Comparison of ENCODE assay signal across 8 worm cellular contexts in the genomic region with DNA sequence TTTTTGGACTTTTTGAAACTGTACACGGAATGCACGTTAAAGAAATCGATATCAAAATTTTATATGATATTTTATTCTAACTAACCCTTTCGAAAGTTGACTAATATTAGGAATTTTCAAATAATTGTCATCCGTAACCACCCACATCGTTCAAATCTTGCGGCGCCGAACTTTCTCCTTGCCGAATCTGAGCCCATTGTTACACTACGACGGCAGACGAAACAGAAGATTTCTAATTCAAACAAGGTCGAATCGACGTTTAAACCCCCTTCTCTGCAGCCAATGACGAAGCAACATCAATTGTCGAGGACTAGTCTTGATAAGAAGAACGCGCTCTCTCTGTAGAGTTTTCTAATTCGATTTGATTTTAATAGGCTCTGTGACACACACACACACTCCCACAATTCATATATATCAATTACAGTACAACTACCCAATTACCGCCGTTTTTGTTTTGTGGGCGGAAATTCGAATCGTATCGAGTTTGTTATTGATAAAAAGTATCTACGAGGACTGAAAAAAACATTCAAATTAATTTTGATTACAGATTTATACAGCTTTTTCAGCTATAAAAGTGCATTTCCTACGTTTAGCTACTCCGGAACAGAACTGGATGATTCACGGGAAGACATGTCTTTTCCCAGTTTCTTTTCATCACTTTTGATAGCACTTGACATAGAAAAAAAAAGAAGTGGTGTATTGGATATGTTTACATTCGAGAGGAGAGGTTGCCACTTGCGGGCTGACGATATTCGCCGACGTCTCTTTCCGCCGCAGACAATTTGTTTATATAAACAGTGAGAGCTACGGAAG.
A peak's percentile ranks its signal among the peaks of the same experiment; 100 is the strongest.
TF ChIP-seq lines count a peak whose summit lies in the region.

No protein-coding gene starts in this region.

TF ChIP-seq in whole organism, L1 larva, 84 proteins besides CTCF, POLR2A, EP300 and RAD21 (continues in another document):
- TF ChIP-seq C04F5.9 (tag; optimal IDR thresholded peaks at IDR 0.05; lab: Kevin White, UChicago) (no peak), lin-14 (GFP tag; optimal IDR thresholded peaks at IDR 0.05; lab: Kevin White, UChicago) (peak; percentile 16), elt-3 (tag; optimal IDR thresholded peaks at IDR 0.05; lab: Kevin White, UChicago) (peak in 2 of 6 experiments; percentile 40 to 47), efl-3 (GFP tag; optimal IDR thresholded peaks at IDR 0.05; lab: Kevin White, UChicago) (peak; percentile 25), jun-1 (tag; optimal IDR thresholded peaks at IDR 0.05; lab: Kevin White, UChicago) (peak; percentile 5), nhr-28 (tag; optimal IDR thresholded peaks at IDR 0.05; lab: Kevin White, UChicago) (no peak), unc-30 (tag; optimal IDR thresholded peaks at IDR 0.05; lab: Kevin White, UChicago) (no peak), snpc-4 (tag; optimal IDR thresholded peaks at IDR 0.05; lab: Kevin White, UChicago) (no peak), egl-27 (tag; optimal IDR thresholded peaks at IDR 0.05; lab: Kevin White, UChicago) (no peak), lsy-2 (tag; optimal IDR thresholded peaks at IDR 0.05; lab: Kevin White, UChicago) (peak in 1 of 2 experiments; percentile 55)

TF ChIP-seq in whole organism, L2 larva, 48 proteins besides CTCF, POLR2A, EP300 and RAD21 (continues in another document):
- no peak for TF ChIP-seq C34F6.9 (tag; optimal IDR thresholded peaks at IDR 0.05; lab: Kevin White, UChicago)
- TF ChIP-seq sma-3 (GFP tag; optimal IDR thresholded peaks at IDR 0.05; lab: Kevin White, UChicago), result no peak
- TF ChIP-seq crh-2 (tag; optimal IDR thresholded peaks at IDR 0.05; lab: Kevin White, UChicago), result peak; percentile 32
- no peak for TF ChIP-seq nhr-10 (tag; optimal IDR thresholded peaks at IDR 0.05; lab: Kevin White, UChicago)
- no peak for TF ChIP-seq nhr-12 (tag; optimal IDR thresholded peaks at IDR 0.05; lab: Kevin White, UChicago)
- peak; percentile 13 for TF ChIP-seq nhr-129 (tag; optimal IDR thresholded peaks at IDR 0.05; lab: Kevin White, UChicago)
- TF ChIP-seq ceh-16 (tag; optimal IDR thresholded peaks at IDR 0.05; lab: Kevin White, UChicago), result no peak
- no peak for TF ChIP-seq snpc-4 (tag; optimal IDR thresholded peaks at IDR 0.05; lab: Kevin White, UChicago)
- peak; percentile 44 for TF ChIP-seq sma-9 (GFP tag; optimal IDR thresholded peaks at IDR 0.05; lab: Kevin White, UChicago)
- no peak for TF ChIP-seq sma-9 (tag; optimal IDR thresholded peaks at IDR 0.05; lab: Kevin White, UChicago)
- TF ChIP-seq ama-1 (optimal IDR thresholded peaks at IDR 0.05; lab: Kevin White, UChicago), result peak; percentile 62

TF ChIP-seq in whole organism, L3 larva, 47 proteins besides CTCF, POLR2A, EP300 and RAD21 (continues in another document):
- no peak for TF ChIP-seq lin-39 (tag; optimal IDR thresholded peaks at IDR 0.05; lab: Kevin White, UChicago)
- peak; percentile 7 for TF ChIP-seq nhr-76 (tag; optimal IDR thresholded peaks at IDR 0.05; lab: Kevin White, UChicago)
- TF ChIP-seq pha-4 (tag; optimal IDR thresholded peaks at IDR 0.05; lab: Kevin White, UChicago), result peak; percentile 71
- no peak for TF ChIP-seq eor-1 (tag; optimal IDR thresholded peaks at IDR 0.05; lab: Kevin White, UChicago)
- TF ChIP-seq ZK546.5 (tag; optimal IDR thresholded peaks at IDR 0.05; lab: Kevin White, UChicago), result no peak
- peak; percentile 34 for TF ChIP-seq ztf-4 (tag; optimal IDR thresholded peaks at IDR 0.05; lab: Kevin White, UChicago)
- TF ChIP-seq elt-3 (tag; optimal IDR thresholded peaks at IDR 0.05; lab: Kevin White, UChicago), result no peak
- peak; percentile 19 for TF ChIP-seq elt-2 (tag; optimal IDR thresholded peaks at IDR 0.05; lab: Kevin White, UChicago)
- peak; percentile 19 for TF ChIP-seq nhr-25 (tag; optimal IDR thresholded peaks at IDR 0.05; lab: Kevin White, UChicago)
- TF ChIP-seq nfya-1 (tag; optimal IDR thresholded peaks at IDR 0.05; lab: Kevin White, UChicago; ENCODE audit: insufficient read depth), result peak; percentile 81

TF ChIP-seq in whole organism, L4 larva, 104 proteins besides CTCF, POLR2A, EP300 and RAD21 (continues in another document):
- no peak for TF ChIP-seq tag-97 (GFP tag; IDR thresholded peaks at IDR 0.05; lab: Robert Waterston, UW)
- peak; percentile 80 for TF ChIP-seq pqm-1 (tag; optimal IDR thresholded peaks at IDR 0.05; lab: Kevin White, UChicago)
- 0 out of 2 replicates have a peak, but pooled peaks have one; percentile 18 for TF ChIP-seq vab-7 (GFP tag; IDR thresholded peaks at IDR 0.05; lab: Robert Waterston, UW)
- TF ChIP-seq daf-8 (GFP tag; IDR thresholded peaks at IDR 0.05; lab: Robert Waterston, UW), result no peak
- no peak for TF ChIP-seq F49E8.2 (tag; optimal IDR thresholded peaks at IDR 0.05; lab: Kevin White, UChicago; ENCODE audit: borderline replicate concordance)
- no peak for TF ChIP-seq daf-12 (tag; optimal IDR thresholded peaks at IDR 0.05; lab: Kevin White, UChicago)
- TF ChIP-seq ceh-62 (tag; optimal IDR thresholded peaks at IDR 0.05; lab: Kevin White, UChicago), result no peak
- TF ChIP-seq unc-130 (GFP tag; optimal IDR thresholded peaks at IDR 0.05; lab: Kevin White, UChicago), result no peak
- peak; percentile 33; the same call in 1 of the 2 replicates for TF ChIP-seq php-3 (GFP tag; IDR thresholded peaks at IDR 0.05; lab: Robert Waterston, UW)
- no peak for TF ChIP-seq nhr-77 (tag; optimal IDR thresholded peaks at IDR 0.05; lab: Kevin White, UChicago)

TF ChIP-seq in whole organism, early embryonic, 17 proteins besides CTCF, POLR2A, EP300 and RAD21:
- TF ChIP-seq tbx-11 (GFP tag; IDR thresholded peaks at IDR 0.05; lab: Robert Waterston, UW), result no peak
- no peak for TF ChIP-seq B0310.2 (tag; optimal IDR thresholded peaks at IDR 0.05; lab: Kevin White, UChicago)
- TF ChIP-seq tbx-37 (GFP tag; conservative IDR thresholded peaks at IDR 0.05; lab: Robert Waterston, UW), result 0 out of 2 replicates have a peak, but pooled peaks have one; percentile 10
- TF ChIP-seq sea-1 (GFP tag; conservative IDR thresholded peaks at IDR 0.05; lab: Robert Waterston, UW), result 0 out of 2 replicates have a peak, but pooled peaks have one; percentile 6

TF ChIP-seq in whole organism, late embryonic, 69 proteins besides CTCF, POLR2A, EP300 and RAD21 (continues in another document):
- TF ChIP-seq pax-1 (tag; optimal IDR thresholded peaks at IDR 0.05; lab: Kevin White, UChicago), result peak; percentile 23
- peak; percentile 9 for TF ChIP-seq ceh-22 (tag; optimal IDR thresholded peaks at IDR 0.05; lab: Kevin White, UChicago)
- TF ChIP-seq nhr-11 (tag; optimal IDR thresholded peaks at IDR 0.05; lab: Kevin White, UChicago), result no peak
- TF ChIP-seq tbx-7 (tag; optimal IDR thresholded peaks at IDR 0.05; lab: Kevin White, UChicago), result no peak
- peak; percentile 14 for TF ChIP-seq nfya-1 (tag; optimal IDR thresholded peaks at IDR 0.05; lab: Kevin White, UChicago)
- TF ChIP-seq hlh-6 (tag; optimal IDR thresholded peaks at IDR 0.05; lab: Kevin White, UChicago), result no peak
- no peak for TF ChIP-seq pha-4 (tag; optimal IDR thresholded peaks at IDR 0.05; lab: Kevin White, UChicago)
- TF ChIP-seq tbx-2 (tag; optimal IDR thresholded peaks at IDR 0.05; lab: Kevin White, UChicago), result peak; percentile 31
- no peak for TF ChIP-seq ceh-14 (tag; optimal IDR thresholded peaks at IDR 0.05; lab: Kevin White, UChicago)
- no peak for TF ChIP-seq nhr-232 (tag; optimal IDR thresholded peaks at IDR 0.05; lab: Kevin White, UChicago)
- no peak for TF ChIP-seq unc-3 (GFP tag; conservative IDR thresholded peaks at IDR 0.05; lab: Robert Waterston, UW)
- TF ChIP-seq unc-3 (tag; optimal IDR thresholded peaks at IDR 0.05; lab: Kevin White, UChicago), result no peak
- TF ChIP-seq unc-55 (GFP tag; optimal IDR thresholded peaks at IDR 0.05; lab: Kevin White, UChicago), result no peak
- TF ChIP-seq che-1 (tag; optimal IDR thresholded peaks at IDR 0.05; lab: Kevin White, UChicago), result no peak

TF ChIP-seq in whole organism, mixed stage, embryonic, 35 proteins besides CTCF, POLR2A, EP300 and RAD21:
- TF ChIP-seq bed-3 (GFP tag; optimal IDR thresholded peaks at IDR 0.05; lab: Kevin White, UChicago) (no peak), nhr-76 (tag; optimal IDR thresholded peaks at IDR 0.05; lab: Kevin White, UChicago) (no peak), M03D4.4 (tag; optimal IDR thresholded peaks at IDR 0.05; lab: Kevin White, UChicago) (no peak), nhr-2 (tag; optimal IDR thresholded peaks at IDR 0.05; lab: Kevin White, UChicago) (peak; percentile 5), blmp-1 (tag; optimal IDR thresholded peaks at IDR 0.05; lab: Kevin White, UChicago) (no peak), ces-1 (GFP tag; optimal IDR thresholded peaks at IDR 0.05; lab: Kevin White, UChicago) (peak; percentile 8), pha-4 (tag; optimal IDR thresholded peaks at IDR 0.05; lab: Kevin White, UChicago) (peak; percentile 84), unc-62 (GFP tag; optimal IDR thresholded peaks at IDR 0.05; lab: Kevin White, UChicago) (no peak), nhr-28 (tag; optimal IDR thresholded peaks at IDR 0.05; lab: Kevin White, UChicago) (no peak), snpc-4 (tag; optimal IDR thresholded peaks at IDR 0.05; lab: Kevin White, UChicago) (no peak), drap-1 (GFP tag; optimal IDR thresholded peaks at IDR 0.05; lab: Kevin White, UChicago) (no peak), flh-1 (GFP tag; optimal IDR thresholded peaks at IDR 0.05; lab: Kevin White, UChicago) (no peak), ham-2 (GFP tag; optimal IDR thresholded peaks at IDR 0.05; lab: Kevin White, UChicago) (no peak)

TF ChIP-seq in whole organism, young adult, 124 proteins besides CTCF, POLR2A, EP300 and RAD21:
- TF ChIP-seq ZK185.1 (tag; optimal IDR thresholded peaks at IDR 0.05; lab: Kevin White, UChicago; ENCODE audit: poor library complexity, severe bottlenecking), result peak; percentile 19
- TF ChIP-seq lin-26 (GFP tag; IDR thresholded peaks at IDR 0.05; lab: Robert Waterston, UW), result peak; percentile 68
- 0 out of 2 replicates have a peak, but pooled peaks have one; percentile 19 for TF ChIP-seq K11D2.4 (GFP tag; IDR thresholded peaks at IDR 0.05; lab: Robert Waterston, UW)
- TF ChIP-seq Y56A3A.18 (GFP tag; IDR thresholded peaks at IDR 0.05; lab: Robert Waterston, UW), result peak; percentile 38; the same call in 1 of the 2 replicates
- TF ChIP-seq gei-17 (GFP tag; optimal IDR thresholded peaks at IDR 0.05; lab: Kevin White, UChicago), result no peak
- no peak for TF ChIP-seq ceh-100 (GFP tag; IDR thresholded peaks at IDR 0.05; lab: Robert Waterston, UW)
- 0 out of 2 replicates have a peak, but pooled peaks have one; percentile 43 for TF ChIP-seq zfh-2 (GFP tag; conservative IDR thresholded peaks at IDR 0.05; lab: Robert Waterston, UW)
- TF ChIP-seq nfyb-1 (GFP tag; IDR thresholded peaks at IDR 0.05; lab: Robert Waterston, UW), result 0 out of 2 replicates have a peak, but pooled peaks have one; percentile 3
- peak; percentile 11 for TF ChIP-seq nhr-80 (tag; optimal IDR thresholded peaks at IDR 0.05; lab: Kevin White, UChicago)
- TF ChIP-seq sdz-38 (tag; optimal IDR thresholded peaks at IDR 0.05; lab: Kevin White, UChicago), result no peak
- TF ChIP-seq madf-10 (tag; optimal IDR thresholded peaks at IDR 0.05; lab: Kevin White, UChicago), result peak; percentile 64
